Worm (Caenorhabditis elegans) whole organism, midembryonic: ENCODE results near the gene tpst-2.

ENCODE experiments used
- T22C8.4 ChIP-seq: fragments of 200-800 bp; sonication (Bioruptor generic); IDR thresholded peaks from 2 replicates; pipeline ENCODE4 v1.3.6; 2022; ENCODE audit warnings: missing genetic modification characterization, missing compliant biosample characterization
- cog-1 ChIP-seq: sonication (generic microtip); optimal IDR thresholded peaks from 2 replicates; lab custom pipeline; 2016; ENCODE audit warnings: missing genetic modification characterization, missing compliant biosample characterization
- tab-1 ChIP-seq: fragments of 200-800 bp; sonication (Bioruptor generic); IDR thresholded peaks from 2 replicates; pipeline ENCODE4 v1.3.6; 2022; ENCODE audit warnings: missing genetic modification characterization, missing compliant biosample characterization
- ztf-23 ChIP-seq: fragments of 200-800 bp; sonication (Bioruptor generic); IDR thresholded peaks from 2 replicates; pipeline ENCODE4 v1.3.6; 2022; ENCODE audit warnings: missing genetic modification reagents, missing genetic modification characterization, missing compliant biosample characterization

DNA sequence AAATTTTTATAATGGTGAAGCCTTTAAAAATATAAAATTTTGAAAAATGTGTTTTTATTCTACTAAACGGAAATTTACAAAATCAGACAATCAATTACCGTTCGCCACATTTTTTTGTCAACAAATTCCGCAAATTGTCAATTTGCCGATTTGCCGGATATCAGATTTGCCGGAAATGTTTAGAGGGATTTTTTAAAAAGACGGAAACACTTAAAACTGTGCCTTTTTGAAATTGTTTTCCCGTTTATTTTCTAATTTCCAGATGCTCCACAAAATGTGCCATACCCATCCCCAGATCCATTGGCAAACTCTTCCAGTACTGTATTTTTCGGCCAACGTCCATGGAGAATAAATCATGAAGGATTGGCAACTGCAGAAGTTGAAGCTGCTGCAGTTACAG lies 26.4 kb downstream of the tpst-2 start:
- no peak for TF ChIP-seq cog-1 (tag; lab: Kevin White, UChicago)
- TF ChIP-seq T22C8.4 (GFP tag; lab: Robert Waterston, UW), result no peak
- no peak for TF ChIP-seq tab-1 (GFP tag; lab: Robert Waterston, UW)
- no peak for TF ChIP-seq ztf-23 (GFP tag; lab: Robert Waterston, UW)
